Worm (Caenorhabditis elegans) whole organism, late embryonic: Measurements from ENCODE around the gene nspb-9.
"Not testable (repeated sequence)": the region's sequence is repeated elsewhere in the genome, so short reads cannot be mapped to it uniquely, and the experiment has no call there.

Experiments used
- C08G9.2 ChIP-seq: sonication (generic microtip); optimal IDR thresholded peaks from 2 replicates; lab custom pipeline; 2016; ENCODE audit warnings: mild to moderate bottlenecking, missing genetic modification characterization, moderate library complexity, missing compliant biosample characterization
- C38D4.7 ChIP-seq: fragments of 200-800 bp; sonication (Bioruptor generic); optimal IDR thresholded peaks from 2 replicates; lab custom pipeline; 2018; ENCODE audit warnings: mild to moderate bottlenecking, missing genetic modification characterization, moderate library complexity, missing compliant biosample characterization
- F13H6.1 ChIP-seq: sonication (generic microtip); optimal IDR thresholded peaks from 2 replicates; lab custom pipeline; 2016; ENCODE audit warnings: missing genetic modification characterization, missing compliant biosample characterization
- K09A11.1 ChIP-seq: sonication (generic microtip); optimal IDR thresholded peaks from 2 replicates; lab custom pipeline; 2017; ENCODE audit warnings: antibody characterized with exemption, mild to moderate bottlenecking, missing genetic modification characterization, missing compliant biosample characterization; ENCODE audit not compliant: insufficient read depth
- Y22D7AL.16 ChIP-seq: sonication (generic microtip); optimal IDR thresholded peaks from 2 replicates; lab custom pipeline; 2016; ENCODE audit warnings: missing genetic modification characterization, missing compliant biosample characterization
- ama-1 ChIP-seq: fragments of 150-350 bp; optimal IDR thresholded peaks from 2 replicates; lab custom pipeline; 2014
- ceh-14 ChIP-seq: sonication (generic microtip); optimal IDR thresholded peaks from 2 replicates; lab custom pipeline; 2016; ENCODE audit warnings: missing genotype, missing genetic modification characterization, missing compliant biosample characterization
- ceh-18 ChIP-seq: sonication (generic microtip); optimal IDR thresholded peaks from 2 replicates; lab custom pipeline; 2016; ENCODE audit warnings: missing genetic modification characterization, missing compliant biosample characterization
- ceh-2 ChIP-seq: sonication (generic microtip); optimal IDR thresholded peaks from 2 replicates; lab custom pipeline; 2016; ENCODE audit warnings: missing genotype, missing genetic modification characterization, missing compliant biosample characterization
- ceh-24 ChIP-seq: sonication (generic microtip); optimal IDR thresholded peaks from 2 replicates; lab custom pipeline; 2016; ENCODE audit warnings: mild to moderate bottlenecking, missing genetic modification characterization, missing compliant biosample characterization
- ceh-31 ChIP-seq: sonication (generic microtip); optimal IDR thresholded peaks from 2 replicates; lab custom pipeline; 2016; ENCODE audit warnings: missing genetic modification characterization, missing compliant biosample characterization
- ceh-34 ChIP-seq: sonication (generic microtip); optimal IDR thresholded peaks from 2 replicates; lab custom pipeline; 2016; ENCODE audit warnings: mild to moderate bottlenecking, missing genetic modification characterization, missing compliant biosample characterization
- ceh-45 ChIP-seq: fragments of 200-800 bp; sonication (Bioruptor generic); IDR thresholded peaks from 2 replicates; pipeline ENCODE4 v1.3.6; 2022; ENCODE audit warnings: missing genetic modification reagents, missing genetic modification characterization, missing compliant biosample characterization
- ceh-6 ChIP-seq: fragments of 200-800 bp; sonication (Bioruptor generic); optimal IDR thresholded peaks from 2 replicates; lab custom pipeline; 2018; ENCODE audit warnings: mild to moderate bottlenecking, missing genetic modification characterization, missing compliant biosample characterization
- ceh-9 ChIP-seq: sonication (generic microtip); optimal IDR thresholded peaks from 2 replicates; lab custom pipeline; 2016; ENCODE audit warnings: mild to moderate bottlenecking, missing genetic modification characterization, inconsistent platforms, missing compliant biosample characterization
- dve-1 ChIP-seq: sonication (generic microtip); optimal IDR thresholded peaks from 2 replicates; lab custom pipeline; 2017; ENCODE audit warnings: antibody characterized with exemption, mild to moderate bottlenecking, missing genetic modification characterization, missing compliant biosample characterization
- elt-2 ChIP-seq: sonication (generic microtip); optimal IDR thresholded peaks from 2 replicates; lab custom pipeline; 2016; ENCODE audit warnings: missing genetic modification reagents, missing genetic modification characterization, missing compliant biosample characterization
- ets-4 ChIP-seq: sonication (generic microtip); optimal IDR thresholded peaks from 2 replicates; lab custom pipeline; 2016; ENCODE audit warnings: missing genetic modification characterization, missing compliant biosample characterization
- fax-1 ChIP-seq: sonication (generic microtip); optimal IDR thresholded peaks from 2 replicates; lab custom pipeline; 2016; ENCODE audit warnings: missing genotype, missing genetic modification characterization, missing compliant biosample characterization
- gmeb-2 ChIP-seq: sonication (generic microtip); optimal IDR thresholded peaks from 2 replicates; lab custom pipeline; 2016; ENCODE audit warnings: missing genetic modification characterization, inconsistent platforms, missing compliant biosample characterization
- hlh-6 ChIP-seq: sonication (generic microtip); optimal IDR thresholded peaks from 2 replicates; lab custom pipeline; 2016; ENCODE audit warnings: missing genotype, missing genetic modification characterization, missing compliant biosample characterization
- hlh-8 ChIP-seq: sonication (generic microtip); optimal IDR thresholded peaks from 2 replicates; lab custom pipeline; 2016; ENCODE audit warnings: missing genotype, missing genetic modification characterization, missing compliant biosample characterization
- lim-6 ChIP-seq: sonication (generic microtip); optimal IDR thresholded peaks from 2 replicates; lab custom pipeline; 2016; ENCODE audit warnings: missing genetic modification characterization, missing compliant biosample characterization
- lin-11 ChIP-seq: fragments of 200-800 bp; sonication (Bioruptor generic); optimal IDR thresholded peaks from 2 replicates; lab custom pipeline; 2018; ENCODE audit warnings: mild to moderate bottlenecking, missing genetic modification characterization, missing compliant biosample characterization
- madf-2 ChIP-seq: sonication (generic microtip); optimal IDR thresholded peaks from 2 replicates; lab custom pipeline; 2017; ENCODE audit warnings: missing genetic modification characterization, missing compliant biosample characterization
- nfya-1 ChIP-seq: sonication (generic microtip); optimal IDR thresholded peaks from 2 replicates; lab custom pipeline; 2017; ENCODE audit warnings: missing genetic modification characterization, mild to moderate bottlenecking, missing compliant biosample characterization, antibody characterized with exemption, moderate library complexity
- pha-2 ChIP-seq: sonication (generic microtip); optimal IDR thresholded peaks from 2 replicates; lab custom pipeline; 2017; ENCODE audit warnings: mild to moderate bottlenecking, missing genetic modification characterization, missing compliant biosample characterization
- pha-4 ChIP-seq: fragments of 150-350 bp; optimal IDR thresholded peaks from 2 replicates; lab custom pipeline; 2018; ENCODE audit warnings: missing biosample characterization, missing genetic modification reagents, missing genetic modification characterization
- pqm-1 ChIP-seq: sonication (generic microtip); optimal IDR thresholded peaks from 2 replicates; lab custom pipeline; 2016; ENCODE audit warnings: missing genetic modification characterization, missing compliant biosample characterization
- ref-2 ChIP-seq: sonication (generic microtip); optimal IDR thresholded peaks from 2 replicates; lab custom pipeline; 2016; ENCODE audit warnings: missing genetic modification characterization, missing compliant biosample characterization
- rnt-1 ChIP-seq: sonication (generic microtip); optimal IDR thresholded peaks from 2 replicates; lab custom pipeline; 2016; ENCODE audit warnings: missing genetic modification characterization, missing compliant biosample characterization
- sox-2 ChIP-seq: fragments of 200-800 bp; sonication (Bioruptor generic); IDR thresholded peaks from 2 replicates; pipeline ENCODE4 v1.3.6; 2022; ENCODE audit warnings: missing genetic modification reagents, missing genetic modification characterization, missing compliant biosample characterization
- syd-9 ChIP-seq: sonication (generic microtip); optimal IDR thresholded peaks from 2 replicates; lab custom pipeline; 2016; ENCODE audit warnings: mild to moderate bottlenecking, missing genetic modification characterization, moderate library complexity, missing compliant biosample characterization
- tbx-2 ChIP-seq: sonication (generic microtip); optimal IDR thresholded peaks from 2 replicates; lab custom pipeline; 2016; ENCODE audit warnings: missing genetic modification characterization, missing compliant biosample characterization
- tbx-7 ChIP-seq: sonication (generic microtip); optimal IDR thresholded peaks from 2 replicates; lab custom pipeline; 2016; ENCODE audit warnings: missing genotype, missing genetic modification characterization, missing compliant biosample characterization
- unc-3 ChIP-seq, 2 experiments: fragments of 200-800 bp in 1 of 2; sonication (Bioruptor generic) in 1 of 2; sonication (generic microtip) in 1 of 2; conservative IDR thresholded peaks in 1 of 2; optimal IDR thresholded peaks in 1 of 2; 2 replicates each; pipeline versions ENCODE4 v1.3.6 to Lab custom; 2016 to 2022; ENCODE audit warnings: missing compliant biosample characterization in 2 of 2, missing genetic modification characterization in 2 of 2, missing genetic modification reagents in 1 of 2
- unc-42 ChIP-seq: sonication (generic microtip); optimal IDR thresholded peaks from 2 replicates; lab custom pipeline; 2016; ENCODE audit warnings: missing genotype, missing genetic modification characterization, missing compliant biosample characterization
- unc-55 ChIP-seq: sonication (generic microtip); optimal IDR thresholded peaks from 2 replicates; lab custom pipeline; 2017; ENCODE audit warnings: missing biosample characterization, missing genetic modification reagents, missing genetic modification characterization
- unc-86 ChIP-seq: sonication (generic microtip); optimal IDR thresholded peaks from 2 replicates; lab custom pipeline; 2016; ENCODE audit warnings: missing genetic modification characterization, missing compliant biosample characterization
- zip-5 ChIP-seq: sonication (generic microtip); optimal IDR thresholded peaks from 2 replicates; lab custom pipeline; 2016; ENCODE audit warnings: missing genetic modification characterization, missing compliant biosample characterization
- ztf-16 ChIP-seq: sonication (generic microtip); optimal IDR thresholded peaks from 2 replicates; lab custom pipeline; 2017; ENCODE audit warnings: missing genetic modification characterization, missing compliant biosample characterization

nspb-9 gene

DNA sequence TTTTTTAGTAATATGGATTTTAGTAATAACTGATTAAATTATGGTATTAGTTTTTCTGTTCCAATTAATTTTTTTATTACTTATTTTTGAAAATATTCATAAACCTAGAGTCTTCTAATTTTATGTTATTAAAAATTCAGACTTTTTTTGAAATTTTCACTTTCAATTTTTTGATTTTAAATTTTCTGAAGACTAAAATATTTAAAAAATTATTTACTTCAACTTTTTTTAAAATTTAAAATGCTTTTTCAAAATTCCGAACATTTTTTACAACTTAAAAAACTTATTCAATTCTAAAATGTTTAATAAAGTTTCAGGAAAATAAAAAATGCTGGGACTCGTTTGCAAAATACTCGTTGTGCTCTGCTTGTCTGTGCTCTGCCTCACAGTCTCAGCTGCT, 30.0 kb upstream of the nspb-9 start, which contains the start of gene nlp-41:
Gene nlp-41 (plus strand): TSS at position 301 of the 400 bp plus-strand sequence.
- no peak for TF ChIP-seq hlh-6 (tag; lab: Kevin White, UChicago)
- TF ChIP-seq Y22D7AL.16 = no peak
- no peak for TF ChIP-seq gmeb-2 (tag; lab: Kevin White, UChicago)
- TF ChIP-seq K09A11.1 = no peak
- TF ChIP-seq unc-42 (tag; lab: Kevin White, UChicago) = no peak
- TF ChIP-seq fax-1 (tag; lab: Kevin White, UChicago) = no peak
- TF ChIP-seq F13H6.1 (tag; lab: Kevin White, UChicago) = no peak
- TF ChIP-seq unc-55 (GFP tag; lab: Kevin White, UChicago) = no peak
- no peak for TF ChIP-seq pha-2 (tag; lab: Kevin White, UChicago)
- TF ChIP-seq pha-4 = no peak
- no peak for TF ChIP-seq syd-9 (tag; lab: Kevin White, UChicago)
- TF ChIP-seq hlh-8 (tag; lab: Kevin White, UChicago) = no peak
- no peak for TF ChIP-seq ceh-24 (tag; lab: Kevin White, UChicago)
- no peak for TF ChIP-seq lin-11 (tag; lab: Kevin White, UChicago)
- TF ChIP-seq ceh-9 (tag; lab: Kevin White, UChicago) = no peak
- no peak for TF ChIP-seq ceh-6 (GFP tag; lab: Kevin White, UChicago)
- no peak for TF ChIP-seq ama-1
- no peak for TF ChIP-seq unc-3 (GFP tag; conservative IDR thresholded peaks at IDR 0.05; lab: Robert Waterston, UW)
- no peak for TF ChIP-seq unc-3 (tag; optimal IDR thresholded peaks at IDR 0.05; lab: Kevin White, UChicago)

DNA sequence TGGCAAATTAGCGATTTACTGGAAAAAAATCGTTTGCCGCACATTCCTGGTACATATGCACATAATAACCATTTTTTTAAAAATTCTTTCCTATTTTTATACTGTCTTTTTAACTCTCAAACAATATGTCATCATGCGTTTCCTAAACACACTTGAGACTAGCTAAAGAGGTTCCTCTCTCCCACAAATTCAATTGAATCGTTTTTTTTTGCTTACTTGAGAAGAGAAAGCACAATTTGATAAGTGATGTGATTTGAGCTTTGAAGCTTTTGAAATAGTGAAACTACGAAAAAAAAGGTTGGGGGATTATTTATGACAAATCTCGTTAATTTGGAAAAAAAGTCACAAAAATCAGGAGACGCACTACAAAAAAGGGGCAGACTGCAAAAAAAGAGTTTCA, 25.6 kb upstream of the nspb-9 start:
- TF ChIP-seq lim-6 (tag; lab: Kevin White, UChicago) (no peak), C38D4.7 (no peak)

DNA sequence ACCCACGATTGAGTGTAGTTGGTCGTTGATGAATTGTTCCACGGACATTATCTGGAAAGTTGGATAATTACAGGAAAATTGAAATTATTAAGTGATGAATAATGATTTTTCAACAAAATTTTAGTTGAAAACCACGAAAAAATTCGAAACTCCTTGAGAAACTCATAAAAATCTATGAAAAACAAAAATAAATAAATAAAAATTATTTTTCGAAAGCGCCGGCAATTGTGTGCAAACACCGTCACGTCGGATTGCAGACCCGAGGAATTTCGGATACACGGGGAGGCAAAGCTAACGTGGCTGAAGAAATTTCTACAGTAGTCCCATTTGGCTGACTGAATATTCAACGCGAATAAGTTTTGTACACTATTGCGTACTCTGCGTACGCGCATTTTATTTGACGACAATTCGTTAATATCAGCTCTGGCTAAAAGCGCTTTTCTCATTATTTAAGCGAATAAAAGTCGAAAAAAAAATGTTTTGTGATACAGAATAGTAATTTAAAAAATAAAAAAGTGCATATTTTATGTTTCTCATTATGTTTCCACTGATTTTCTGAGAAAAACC, 19.0 kb upstream of the nspb-9 start, which contains the start of gene mog-4:
Gene mog-4 (minus strand): TSS at position 51 of the 567 bp plus-strand sequence.
- TF ChIP-seq ztf-16 (tag; lab: Kevin White, UChicago) (peak; percentile 60), fax-1 (tag; lab: Kevin White, UChicago) (peak; percentile 47), zip-5 (tag; lab: Kevin White, UChicago) (peak; percentile 41), elt-2 (peak; percentile 60), dve-1 (tag; lab: Kevin White, UChicago) (peak; percentile 5), ceh-2 (peak; percentile 65), ceh-34 (peak; percentile 76), rnt-1 (tag; lab: Kevin White, UChicago) (peak; percentile 57), nfya-1 (tag; lab: Kevin White, UChicago) (peak; percentile 72), tbx-2 (peak; percentile 74), pqm-1 (tag; lab: Kevin White, UChicago) (peak; percentile 86), sox-2 (GFP tag; lab: Robert Waterston, UW) (peak; percentile 13), unc-86 (peak; percentile 54), ceh-45 (GFP tag; lab: Robert Waterston, UW) (peak; percentile 69; the same call in 1 of the 2 replicates), hlh-8 (tag; lab: Kevin White, UChicago) (peak; percentile 78), C08G9.2 (tag; lab: Kevin White, UChicago) (peak; percentile 89), madf-2 (tag; lab: Kevin White, UChicago) (peak; percentile 50), unc-3 (GFP tag; conservative IDR thresholded peaks at IDR 0.05; lab: Robert Waterston, UW) (peak; percentile 62; the same call in 1 of the 2 replicates), tbx-7 (tag; lab: Kevin White, UChicago) (peak; percentile 67), unc-42 (tag; lab: Kevin White, UChicago) (peak; percentile 89), ref-2 (tag; lab: Kevin White, UChicago) (peak; percentile 60), ceh-14 (tag; lab: Kevin White, UChicago) (peak; percentile 82), ceh-31 (tag; lab: Kevin White, UChicago) (peak; percentile 91), pha-2 (tag; lab: Kevin White, UChicago) (peak; percentile 15), ets-4 (peak; percentile 80), Y22D7AL.16 (peak; percentile 9), ceh-18 (tag; lab: Kevin White, UChicago) (peak; percentile 85)
- TF ChIP-seq unc-3 (tag; optimal IDR thresholded peaks at IDR 0.05; lab: Kevin White, UChicago) = not testable (repeated sequence)
